Fruit fly (Drosophila melanogaster) whole organism, embryonic: ENCODE data around the gene CG31960.

Experiments
- Adf1 ChIP-seq: fragments of 200-800 bp; sonication (Bioruptor generic); IDR thresholded peaks from 2 replicates; pipeline ENCODE4 v1.3.6; 2022; ENCODE audit warnings: missing biosample characterization, missing genetic modification characterization
- Atf6 ChIP-seq: fragments of 200-800 bp; sonication (Bioruptor generic); IDR thresholded peaks from 2 replicates; pipeline ENCODE4 v1.3.6; 2022; ENCODE audit warnings: missing biosample characterization, missing genetic modification characterization
- BEAF-32 ChIP-seq: fragments of 200-800 bp; sonication (Bioruptor generic); optimal IDR thresholded peaks from 3 replicates; lab custom pipeline; 2017; ENCODE audit warnings: missing biosample characterization, missing genetic modification characterization, mild to moderate bottlenecking, moderate library complexity, missing genetic modification reagents
- CG10431 ChIP-seq: fragments of 200-800 bp; sonication (Bioruptor generic); optimal IDR thresholded peaks from 3 replicates; lab custom pipeline; 2018; ENCODE audit warnings: missing biosample characterization, mild to moderate bottlenecking, missing genetic modification characterization
- CG10543 ChIP-seq: fragments of 200-800 bp; sonication (Bioruptor generic); optimal IDR thresholded peaks from 3 replicates; lab custom pipeline; 2017; ENCODE audit warnings: missing biosample characterization, mild to moderate bottlenecking, missing genetic modification characterization, moderate library complexity
- CG11247 ChIP-seq: fragments of 200-800 bp; sonication (Bioruptor generic); IDR thresholded peaks from 2 replicates; pipeline ENCODE4 v1.3.6; 2022; ENCODE audit warnings: missing biosample characterization, missing genetic modification characterization
- CG12104 ChIP-seq: fragments of 200-800 bp; sonication (Bioruptor generic); optimal IDR thresholded peaks from 3 replicates; lab custom pipeline; 2016; ENCODE audit warnings: missing biosample characterization, missing genetic modification characterization
- CG13624 ChIP-seq: fragments of 200-800 bp; sonication (Bioruptor generic); optimal IDR thresholded peaks from 2 replicates; lab custom pipeline; 2016; ENCODE audit warnings: missing biosample characterization, missing genetic modification characterization
- CG15073 ChIP-seq: fragments of 200-800 bp; sonication (Bioruptor generic); optimal IDR thresholded peaks from 2 replicates; lab custom pipeline; 2016; ENCODE audit warnings: missing biosample characterization, missing genetic modification characterization
- CG18619 ChIP-seq: fragments of 200-800 bp; sonication (Bioruptor generic); optimal IDR thresholded peaks from 3 replicates; lab custom pipeline; 2017; ENCODE audit warnings: missing biosample characterization, mild to moderate bottlenecking, missing genetic modification characterization
- CG32772 ChIP-seq: fragments of 200-800 bp; sonication (Bioruptor generic); IDR thresholded peaks from 2 replicates; pipeline ENCODE4 v1.3.6; 2022; ENCODE audit warnings: missing biosample characterization, missing genetic modification characterization
- CG3407 ChIP-seq: fragments of 200-800 bp; sonication (Bioruptor generic); optimal IDR thresholded peaks from 2 replicates; lab custom pipeline; 2018; ENCODE audit warnings: missing biosample characterization, mild to moderate bottlenecking, missing genetic modification characterization
- CG3726 ChIP-seq: fragments of 200-800 bp; sonication (Bioruptor generic); IDR thresholded peaks from 3 replicates; pipeline ENCODE4, ENCODE4 v1.3.6; 2022; ENCODE audit warnings: missing biosample characterization, missing genetic modification characterization
- CG4424 ChIP-seq: fragments of 200-800 bp; sonication (Bioruptor generic); optimal IDR thresholded peaks from 3 replicates; lab custom pipeline; 2016; ENCODE audit warnings: missing biosample characterization, missing genetic modification characterization
- CG6272 ChIP-seq: fragments of 200-800 bp; sonication (Bioruptor generic); IDR thresholded peaks from 2 replicates; pipeline ENCODE4 v1.3.6; 2022; ENCODE audit warnings: missing biosample characterization, missing genetic modification characterization
- CG6791 ChIP-seq: fragments of 200-800 bp; sonication (Bioruptor generic); IDR thresholded peaks from 3 replicates; pipeline ENCODE4 v1.3.6; 2022; ENCODE audit warnings: missing biosample characterization, missing genetic modification characterization; ENCODE audit not compliant: partially characterized antibody
- CG6854 ChIP-seq: fragments of 200-800 bp; sonication (Bioruptor generic); optimal IDR thresholded peaks from 3 replicates; lab custom pipeline; 2017; ENCODE audit warnings: missing biosample characterization, mild to moderate bottlenecking, missing genetic modification characterization
- Dek ChIP-seq: fragments of 200-800 bp; sonication (Bioruptor generic); optimal IDR thresholded peaks from 3 replicates; lab custom pipeline; 2019; ENCODE audit warnings: missing biosample characterization, mild to moderate bottlenecking, missing genetic modification characterization, moderate library complexity
- Doc2 ChIP-seq: fragments of 200-800 bp; sonication (Bioruptor generic); IDR thresholded peaks from 2 replicates; pipeline ENCODE4 v1.3.6; 2022; ENCODE audit warnings: missing biosample characterization, missing genetic modification characterization
- Doc3 ChIP-seq: fragments of 200-800 bp; sonication (Bioruptor generic); IDR thresholded peaks from 3 replicates; pipeline ENCODE4 v1.3.6; 2022; ENCODE audit warnings: missing biosample characterization, missing genetic modification characterization; ENCODE audit not compliant: partially characterized antibody
- Eip74EF ChIP-seq, 2 experiments: fragments of 200-800 bp in 1 of 2; fragments of >200 bp in 1 of 2; sonication (Bioruptor generic) in 1 of 2; optimal IDR thresholded peaks; 2 replicates each; lab custom pipeline; 2017 to 2019; ENCODE audit warnings: missing biosample characterization in 2 of 2, missing genetic modification characterization in 2 of 2, mild to moderate bottlenecking in 1 of 2, moderate library complexity in 1 of 2
- Ets65A ChIP-seq: fragments of 200-800 bp; sonication (Bioruptor generic); peaks from one replicate; lab custom pipeline; 2016; ENCODE audit warnings: missing biosample characterization, missing genetic modification characterization
- HLH3B ChIP-seq: fragments of 200-800 bp; sonication (Bioruptor generic); IDR thresholded peaks from 2 replicates; pipeline ENCODE4 v1.3.6; 2022; ENCODE audit warnings: missing biosample characterization, missing genetic modification characterization
- HmgZ ChIP-seq: fragments of 200-800 bp; sonication (Bioruptor generic); optimal IDR thresholded peaks from 2 replicates; lab custom pipeline; 2018; ENCODE audit warnings: missing biosample characterization, mild to moderate bottlenecking, missing genetic modification characterization
- Kr ChIP-seq: fragments of 200-800 bp; sonication (Bioruptor generic); optimal IDR thresholded peaks from 2 replicates; lab custom pipeline; 2017; ENCODE audit warnings: missing biosample characterization, mild to moderate bottlenecking, missing genetic modification characterization
- NFAT ChIP-seq: fragments of 200-800 bp; sonication (Bioruptor generic); IDR thresholded peaks from 2 replicates; pipeline ENCODE4 v1.3.6; 2022; ENCODE audit warnings: missing biosample characterization, missing genetic modification characterization
- Nf-YA ChIP-seq: fragments of 200-800 bp; sonication (Bioruptor generic); IDR thresholded peaks from 2 replicates; pipeline ENCODE4 v1.3.6; 2022; ENCODE audit warnings: missing biosample characterization, missing genetic modification characterization
- Sox102F ChIP-seq: fragments of 200-800 bp; sonication (Bioruptor generic); optimal IDR thresholded peaks from 2 replicates; lab custom pipeline; 2018; ENCODE audit warnings: missing biosample characterization, mild to moderate bottlenecking, missing genetic modification characterization, moderate library complexity
- Spps ChIP-seq: fragments of 200-800 bp; sonication (Bioruptor generic); optimal IDR thresholded peaks from 2 replicates; lab custom pipeline; 2018; ENCODE audit warnings: missing biosample characterization, mild to moderate bottlenecking, missing genetic modification characterization
- Vsx1 ChIP-seq: fragments of 200-800 bp; sonication (Bioruptor generic); optimal IDR thresholded peaks from 2 replicates; lab custom pipeline; 2017; ENCODE audit warnings: missing biosample characterization, mild to moderate bottlenecking, missing genetic modification characterization, missing genetic modification reagents
- al ChIP-seq: fragments of 200-800 bp; sonication (Bioruptor generic); IDR thresholded peaks from 2 replicates; pipeline ENCODE4 v1.3.6; 2022; ENCODE audit warnings: missing biosample characterization, missing genetic modification characterization
- ase ChIP-seq: fragments of 200-800 bp; sonication (Bioruptor generic); IDR thresholded peaks from 3 replicates; pipeline ENCODE4 v1.3.6; 2022; ENCODE audit warnings: missing biosample characterization, missing genetic modification characterization
- bab2 ChIP-seq: fragments of 200-800 bp; sonication (Bioruptor generic); optimal IDR thresholded peaks from 2 replicates; lab custom pipeline; 2016; ENCODE audit warnings: missing biosample characterization, missing genetic modification characterization
- ci ChIP-seq: fragments of 200-800 bp; sonication (Bioruptor generic); IDR thresholded peaks from 3 replicates; pipeline ENCODE4 v1.3.6; 2022; ENCODE audit warnings: missing biosample characterization, missing genetic modification characterization
- da ChIP-seq: fragments of 200-800 bp; sonication (Bioruptor generic); optimal IDR thresholded peaks from 2 replicates; lab custom pipeline; 2016; ENCODE audit warnings: missing biosample characterization, missing genetic modification characterization
- ems ChIP-seq: fragments of 200-800 bp; sonication (Bioruptor generic); optimal IDR thresholded peaks from 3 replicates; lab custom pipeline; 2016; ENCODE audit warnings: missing biosample characterization, missing genetic modification characterization
- gcm2 ChIP-seq: fragments of 200-800 bp; sonication (Bioruptor generic); optimal IDR thresholded peaks from 2 replicates; lab custom pipeline; 2016; ENCODE audit warnings: missing biosample characterization, missing genetic modification characterization
- gt ChIP-seq: fragments of 200-800 bp; sonication (Bioruptor generic); IDR thresholded peaks from 2 replicates; pipeline ENCODE4 v1.3.6; 2022; ENCODE audit warnings: missing biosample characterization, missing genetic modification characterization
- hth ChIP-seq: fragments of >200 bp; optimal IDR thresholded peaks from 2 replicates; lab custom pipeline; 2017; ENCODE audit warnings: inconsistent platforms
- ind ChIP-seq: fragments of 200-800 bp; sonication (Bioruptor generic); optimal IDR thresholded peaks from 3 replicates; lab custom pipeline; 2016; ENCODE audit warnings: missing biosample characterization, missing genetic modification characterization
- mld ChIP-seq: fragments of 200-800 bp; sonication (Bioruptor generic); IDR thresholded peaks from 3 replicates; pipeline ENCODE4 v1.3.6; 2022; ENCODE audit warnings: missing biosample characterization, missing genetic modification characterization; ENCODE audit not compliant: partially characterized antibody
- pb ChIP-seq: fragments of 200-800 bp; sonication (Bioruptor generic); optimal IDR thresholded peaks from 3 replicates; lab custom pipeline; 2016; ENCODE audit warnings: missing biosample characterization, missing genetic modification characterization
- phol ChIP-seq: fragments of 200-800 bp; sonication (Bioruptor generic); optimal IDR thresholded peaks from 3 replicates; lab custom pipeline; 2018; ENCODE audit warnings: missing biosample characterization, mild to moderate bottlenecking, missing genetic modification characterization, moderate library complexity
- pros ChIP-seq: fragments of 200-800 bp; sonication (Bioruptor generic); optimal IDR thresholded peaks from 3 replicates; lab custom pipeline; 2019; ENCODE audit warnings: missing biosample characterization, mild to moderate bottlenecking, missing genetic modification characterization, moderate library complexity
- slbo ChIP-seq: fragments of 200-800 bp; sonication (Bioruptor generic); IDR thresholded peaks from 2 replicates; pipeline ENCODE4 v1.3.6; 2022; ENCODE audit warnings: missing biosample characterization, missing genetic modification characterization
- slp2 ChIP-seq: fragments of 200-800 bp; sonication (Bioruptor generic); optimal IDR thresholded peaks from 2 replicates; lab custom pipeline; 2016; ENCODE audit warnings: missing biosample characterization, missing genetic modification characterization
- sna ChIP-seq: fragments of 200-800 bp; sonication (Bioruptor generic); IDR thresholded peaks from 2 replicates; pipeline ENCODE4 v1.3.6; 2022; ENCODE audit warnings: missing biosample characterization, missing genetic modification characterization; ENCODE audit not compliant: partially characterized antibody
- tll ChIP-seq, 2 experiments: fragments of 200-800 bp in 1 of 2; fragments of >200 bp in 1 of 2; sonication (Bioruptor generic) in 1 of 2; optimal IDR thresholded peaks; 2 replicates each; lab custom pipeline; 2017 to 2019; ENCODE audit warnings: missing biosample characterization in 2 of 2, missing genetic modification characterization in 2 of 2, mild to moderate bottlenecking in 1 of 2, moderate library complexity in 1 of 2
- usp ChIP-seq: fragments of >200 bp; optimal IDR thresholded peaks from 2 replicates; lab custom pipeline; 2017; ENCODE audit warnings: missing biosample characterization, missing genetic modification characterization
- zf30C ChIP-seq: fragments of 200-800 bp; sonication (Bioruptor generic); optimal IDR thresholded peaks from 3 replicates; lab custom pipeline; 2018; ENCODE audit warnings: missing biosample characterization, mild to moderate bottlenecking, missing genetic modification characterization

The CG31960 gene

DNA sequence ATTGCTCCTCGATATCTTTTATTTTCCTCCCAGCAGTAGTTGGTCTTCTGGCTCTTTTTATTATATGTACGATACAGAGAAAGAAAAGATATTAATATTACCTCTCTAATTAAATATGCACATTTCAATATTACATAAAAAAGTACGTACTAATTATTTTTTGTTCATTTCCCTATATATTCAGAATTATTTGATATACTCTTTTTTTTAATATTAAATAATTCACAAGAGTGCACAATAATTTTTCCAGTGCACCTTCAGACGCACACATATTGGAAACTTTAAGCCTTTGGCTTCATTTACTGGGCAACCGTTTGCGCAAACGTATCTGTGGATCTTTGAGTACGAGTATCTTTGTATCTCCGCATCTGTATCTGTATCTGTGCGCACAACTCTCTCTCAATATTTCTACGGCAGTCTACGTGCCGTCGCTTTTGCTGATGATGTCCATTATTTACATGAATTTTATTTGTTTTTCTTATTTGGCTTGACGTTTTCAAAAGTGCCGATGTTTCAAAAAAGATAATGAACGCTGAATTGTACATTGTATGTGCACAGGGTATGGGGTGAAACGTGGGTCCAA, 8.0 kb upstream of the CG31960 start (continued):
- TF ChIP-seq Kr (GFP tag; lab: Kevin White, UChicago) (peak; percentile 82), CG4424 (GFP tag; lab: Kevin White, UChicago) (peak; percentile 84), Vsx1 (GFP tag; lab: Kevin White, UChicago) (peak; percentile 53), Doc3 (no peak), CG32772 (GFP tag; lab: Robert Waterston, UW) (peak; percentile 74), CG11247 (GFP tag; lab: Robert Waterston, UW) (peak; percentile 54; the same call in 1 of the 2 replicates), pb (GFP tag; lab: Kevin White, UChicago) (no peak), HLH3B (peak; percentile 88), tll (GFP tag; optimal IDR thresholded peaks at IDR 0.05; lab: Kevin White, UChicago) (peak in 1 of 2 experiments; percentile 42), CG6272 (GFP tag; lab: Robert Waterston, UW) (peak; percentile 56), sna (no peak), usp (GFP tag; lab: Kevin White, UChicago) (no peak), CG10543 (GFP tag; lab: Kevin White, UChicago) (peak; percentile 49), phol (tag; lab: Kevin White, UChicago) (peak; percentile 93), gcm2 (GFP tag; lab: Kevin White, UChicago) (no peak), Atf6 (GFP tag; lab: Robert Waterston, UW) (peak; percentile 84), slbo (GFP tag; lab: Robert Waterston, UW) (peak; percentile 84), CG13624 (no peak), CG3407 (peak; percentile 74), pros (GFP tag; lab: Kevin White, UChicago) (peak; percentile 88), BEAF-32 (no peak), ems (no peak), Dek (tag; lab: Kevin White, UChicago) (peak; percentile 84), CG12104 (GFP tag; lab: Kevin White, UChicago) (peak; percentile 79), CG6854 (GFP tag; lab: Kevin White, UChicago) (peak; percentile 33), Ets65A (GFP tag; lab: Kevin White, UChicago) (peak; percentile 22), CG3726 (GFP tag; lab: Robert Waterston, UW) (peak; percentile 69; the same call in 2 of the 3 replicates), CG10431 (GFP tag; lab: Kevin White, UChicago) (peak; percentile 53), ase (GFP tag; lab: Robert Waterston, UW) (peak; percentile 67), CG6791 (no peak), slp2 (no peak), HmgZ (tag; lab: Kevin White, UChicago) (peak; percentile 45), bab2 (GFP tag; lab: Kevin White, UChicago) (no peak), ci (peak; percentile 82), Spps (tag; lab: Kevin White, UChicago) (peak; percentile 90), CG18619 (GFP tag; lab: Kevin White, UChicago) (peak; percentile 73), gt (peak; percentile 16; the same call in 1 of the 2 replicates), da (GFP tag; lab: Kevin White, UChicago) (no peak), ind (GFP tag; lab: Kevin White, UChicago) (peak; percentile 72), Adf1 (GFP tag; lab: Robert Waterston, UW) (peak; percentile 44; the same call in 1 of the 2 replicates), mld (GFP tag; lab: Robert Waterston, UW) (no peak), Sox102F (GFP tag; lab: Kevin White, UChicago) (peak; percentile 92), hth (no peak), CG15073 (GFP tag; lab: Kevin White, UChicago) (no peak), Eip74EF (GFP tag; optimal IDR thresholded peaks at IDR 0.05; lab: Kevin White, UChicago) (peak in 1 of 2 experiments; percentile 89), NFAT (GFP tag; lab: Robert Waterston, UW) (no peak), al (peak; percentile 34; the same call in 1 of the 2 replicates), Nf-YA (GFP tag; lab: Robert Waterston, UW) (peak; percentile 69), zf30C (GFP tag; lab: Kevin White, UChicago) (peak; percentile 96), Doc2 (GFP tag; lab: Robert Waterston, UW) (no peak)
